Worm (Caenorhabditis elegans): Measurements from ENCODE around the gene K06A4.6.
A peak's percentile ranks its signal among the peaks of the same experiment; 100 is the strongest.

The K06A4.6 gene

DNA sequence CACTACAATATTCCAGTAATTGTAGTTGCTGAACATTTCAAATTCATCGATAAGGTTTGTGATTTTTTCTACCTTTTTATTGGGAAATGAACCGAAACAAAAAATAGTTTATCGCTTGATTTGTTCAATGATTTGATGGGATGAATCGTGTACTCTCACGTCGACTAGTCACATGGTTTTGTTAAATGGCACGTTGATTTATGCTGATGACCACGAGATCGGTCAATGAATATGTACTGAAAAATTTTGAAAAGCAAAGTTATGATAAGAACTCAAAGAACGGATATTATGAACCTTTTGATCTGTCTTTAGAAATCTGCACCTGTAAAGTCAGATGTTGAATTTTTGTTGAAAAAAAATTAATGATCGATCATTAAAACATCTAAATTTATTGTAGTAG, 35.8 kb upstream of the K06A4.6 start (continued):
- TF ChIP-seq cey-2 (tag; optimal IDR thresholded peaks at IDR 0.05; ENCODE audit: borderline replicate concordance, insufficient read depth) (no peak), rbr-2 (tag; optimal IDR thresholded peaks at IDR 0.05) (no peak), daf-8 (GFP tag; IDR thresholded peaks at IDR 0.05) (no peak), nhr-41 (GFP tag; IDR thresholded peaks at IDR 0.05) (no peak), unc-62 (GFP tag; optimal IDR thresholded peaks at IDR 0.05 in 1 of 2) (peak in 1 of 2 experiments; percentile 99), unc-62 (tag; optimal IDR thresholded peaks at IDR 0.05) (no peak), lin-15B (tag; optimal IDR thresholded peaks at IDR 0.05) (no peak), egl-27 (tag; optimal IDR thresholded peaks at IDR 0.05) (no peak), duxl-1 (tag; optimal IDR thresholded peaks at IDR 0.05; ENCODE audit: poor library complexity) (no peak), F44E2.7 (GFP tag; IDR thresholded peaks at IDR 0.05) (no peak), nhr-111 (GFP tag; optimal IDR thresholded peaks at IDR 0.05) (no peak), ceh-62 (tag; optimal IDR thresholded peaks at IDR 0.05) (no peak), zip-11 (GFP tag; IDR thresholded peaks at IDR 0.05) (no peak)

ce11 chrV:9513590-9513989, 33.1 kb upstream of the K06A4.6 start, which contains the start of gene eif-2Bdelta:
TSS of gene eif-2Bdelta (plus strand) at chrV:9513824.
- TF ChIP-seq lin-38 (GFP tag; IDR thresholded peaks at IDR 0.05), result peak; percentile 47
- TF ChIP-seq arid-1 (GFP tag; conservative IDR thresholded peaks at IDR 0.05), result 0 out of 2 replicates have a peak, but pooled peaks have one; percentile 10
- no peak for TF ChIP-seq fos-1 (tag; optimal IDR thresholded peaks at IDR 0.05)
- no peak for TF ChIP-seq nhr-10 (tag; optimal IDR thresholded peaks at IDR 0.05)
- peak; percentile 7 for TF ChIP-seq duxl-1 (tag; optimal IDR thresholded peaks at IDR 0.05; ENCODE audit: poor library complexity)
- no peak for TF ChIP-seq daf-16 (GFP tag; optimal IDR thresholded peaks at IDR 0.05)
- peak; percentile 46 for TF ChIP-seq daf-16 (tag; optimal IDR thresholded peaks at IDR 0.05)
- peak; percentile 47 for TF ChIP-seq dve-1 (tag; optimal IDR thresholded peaks at IDR 0.05; ENCODE audit: insufficient read depth)
- TF ChIP-seq T26A8.4 (GFP tag; IDR thresholded peaks at IDR 0.05), result no peak
- TF ChIP-seq nhr-41 (GFP tag; IDR thresholded peaks at IDR 0.05), result no peak
- no peak for TF ChIP-seq cey-2 (tag; optimal IDR thresholded peaks at IDR 0.05; ENCODE audit: borderline replicate concordance, insufficient read depth)
- peak; percentile 23 for TF ChIP-seq ztf-7 (tag; optimal IDR thresholded peaks at IDR 0.05)
- TF ChIP-seq mep-1 (tag; optimal IDR thresholded peaks at IDR 0.05), result peak; percentile 36
- peak; percentile 45 for TF ChIP-seq rbr-2 (tag; optimal IDR thresholded peaks at IDR 0.05)
- TF ChIP-seq mes-2 (tag; optimal IDR thresholded peaks at IDR 0.05; ENCODE audit: poor library complexity, severe bottlenecking), result peak; percentile 60
- peak; percentile 49 for TF ChIP-seq nhr-102 (tag; optimal IDR thresholded peaks at IDR 0.05)
- no peak for TF ChIP-seq Y5F2A.4 (GFP tag; optimal IDR thresholded peaks at IDR 0.05)
- TF ChIP-seq lsy-2 (tag; optimal IDR thresholded peaks at IDR 0.05), result peak in 1 of 2 experiments; percentile 66
- TF ChIP-seq nhr-48 (tag; optimal IDR thresholded peaks at IDR 0.05), result peak; percentile 18
- TF ChIP-seq sdz-12 (GFP tag; optimal IDR thresholded peaks at IDR 0.05), result no peak
- TF ChIP-seq egl-27 (tag; optimal IDR thresholded peaks at IDR 0.05), result no peak
- TF ChIP-seq dmd-6 (GFP tag; IDR thresholded peaks at IDR 0.05), result peak; percentile 38; the same call in 1 of the 2 replicates
- TF ChIP-seq nhr-237 (tag; optimal IDR thresholded peaks at IDR 0.05), result no peak
- peak; percentile 10 for TF ChIP-seq hlh-30 (tag; optimal IDR thresholded peaks at IDR 0.05; ENCODE audit: insufficient read depth)
- TF ChIP-seq nhr-111 (GFP tag; optimal IDR thresholded peaks at IDR 0.05), result no peak
- TF ChIP-seq dpl-1 (GFP tag; optimal IDR thresholded peaks at IDR 0.05), result peak; percentile 69

DNA sequence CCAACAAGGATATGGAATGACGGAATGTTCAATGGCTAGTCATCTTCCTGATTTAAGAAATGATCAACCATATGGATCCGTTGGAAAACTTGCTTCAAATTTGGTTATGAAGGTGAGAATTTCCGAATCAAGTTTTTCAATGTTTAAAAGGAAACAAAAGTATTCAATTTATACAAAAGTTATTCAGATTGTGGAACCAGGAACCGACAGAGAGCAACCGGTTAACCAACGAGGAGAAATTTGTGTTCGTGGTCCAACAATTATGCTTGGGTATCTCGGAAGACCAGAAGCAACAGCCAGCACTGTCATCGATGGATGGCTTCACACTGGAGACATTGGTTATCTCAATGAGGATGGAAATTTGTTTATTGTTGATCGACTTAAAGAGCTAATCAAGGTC, 29.1 kb upstream of the K06A4.6 start:
- TF ChIP-seq nhr-41 (GFP tag; IDR thresholded peaks at IDR 0.05) (no peak), zip-11 (GFP tag; IDR thresholded peaks at IDR 0.05) (no peak), set-16 (GFP tag; IDR thresholded peaks at IDR 0.05) (no peak), nhr-25 (tag; optimal IDR thresholded peaks at IDR 0.05; ENCODE audit: borderline replicate concordance, insufficient read depth) (no peak), aha-1 (tag) (peak; percentile 97), nhr-111 (GFP tag; optimal IDR thresholded peaks at IDR 0.05) (no peak), lin-38 (GFP tag; IDR thresholded peaks at IDR 0.05) (no peak), hmg-1.1 (GFP tag; IDR thresholded peaks at IDR 0.05) (no peak), nhr-237 (tag; optimal IDR thresholded peaks at IDR 0.05) (no peak), unc-62 (GFP tag; optimal IDR thresholded peaks at IDR 0.05 in 1 of 2) (peak in 1 of 2 experiments; percentile 32), unc-62 (tag; optimal IDR thresholded peaks at IDR 0.05) (no peak), ztf-7 (tag; optimal IDR thresholded peaks at IDR 0.05) (no peak)
